Worm (Caenorhabditis elegans) whole organism, dauer: ENCODE results near the gene C39D10.5.

Experiments used
- unc-62 ChIP-seq: sonication (generic microtip); optimal IDR thresholded peaks from 2 replicates; lab custom pipeline; 2017; ENCODE audit warnings: missing biosample characterization, missing genetic modification reagents, missing genetic modification characterization

The C39D10.5 gene

DNA sequence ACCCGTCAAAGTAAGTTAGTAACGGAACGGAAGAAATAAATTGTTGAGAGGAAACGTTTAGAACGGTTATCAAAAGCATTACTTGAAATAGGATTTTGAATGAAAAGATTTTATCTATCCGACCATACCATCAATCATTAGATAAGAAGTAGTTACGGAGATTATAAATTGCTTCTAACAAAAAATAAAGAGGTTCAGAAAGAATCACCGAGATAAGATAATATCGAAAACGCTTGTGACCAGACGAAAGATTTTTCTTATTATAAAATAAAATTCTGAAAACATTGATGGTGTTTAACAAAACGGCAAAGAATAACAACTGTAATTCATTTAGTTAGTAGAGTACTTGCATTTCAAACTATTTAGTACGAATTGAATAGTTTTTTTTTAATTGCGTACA is 11.3 kb downstream of the C39D10.5 start, which contains the start of gene C39D10.8:
Gene C39D10.8 (minus strand): TSS at position 101 of the 400 bp plus-strand sequence.
- no peak for TF ChIP-seq unc-62 (GFP tag; lab: Kevin White, UChicago)

DNA sequence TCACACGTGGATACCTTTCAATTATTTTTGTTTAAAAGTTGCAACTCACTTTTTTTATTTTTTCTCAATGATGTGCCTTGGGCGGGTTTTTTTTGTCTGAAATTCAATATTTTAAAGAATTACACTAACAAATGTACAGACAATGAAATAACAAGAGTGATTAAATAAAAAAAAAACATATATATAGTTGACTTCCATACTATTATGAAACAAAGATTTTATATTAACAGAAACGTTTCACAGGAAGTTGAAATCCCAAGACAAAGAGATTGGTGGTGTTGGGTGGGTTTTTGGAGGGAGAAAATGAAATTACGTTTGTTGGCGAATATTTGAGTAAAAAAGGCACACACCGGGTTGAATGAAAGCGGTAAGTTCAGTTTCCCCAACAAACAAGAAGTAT is 16.3 kb downstream of the C39D10.5 start, which contains the start of gene cca-1:
Gene cca-1 (minus strand): TSS at position 101 of the 400 bp plus-strand sequence.
- no peak for TF ChIP-seq unc-62 (GFP tag; lab: Kevin White, UChicago)

DNA sequence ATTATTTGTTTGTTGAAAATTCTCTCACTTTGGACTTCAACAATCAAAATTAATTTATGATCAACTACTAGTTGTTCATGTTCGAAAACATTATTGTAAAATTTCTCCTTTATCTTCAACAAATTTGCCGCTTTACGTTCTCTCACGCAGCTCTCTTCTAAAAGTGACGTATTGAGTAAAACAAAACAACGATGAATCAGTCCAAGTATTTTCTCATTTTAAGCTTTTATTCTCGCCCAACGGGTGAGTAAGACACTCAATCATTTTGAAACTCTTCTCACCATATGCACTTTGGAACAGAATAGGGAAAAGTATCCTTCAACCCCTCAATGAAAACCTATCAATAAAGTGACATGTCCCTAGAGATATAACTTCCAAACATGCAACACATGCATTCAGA is 18.8 kb downstream of the C39D10.5 start:
- no peak for TF ChIP-seq unc-62 (GFP tag; lab: Kevin White, UChicago)

DNA sequence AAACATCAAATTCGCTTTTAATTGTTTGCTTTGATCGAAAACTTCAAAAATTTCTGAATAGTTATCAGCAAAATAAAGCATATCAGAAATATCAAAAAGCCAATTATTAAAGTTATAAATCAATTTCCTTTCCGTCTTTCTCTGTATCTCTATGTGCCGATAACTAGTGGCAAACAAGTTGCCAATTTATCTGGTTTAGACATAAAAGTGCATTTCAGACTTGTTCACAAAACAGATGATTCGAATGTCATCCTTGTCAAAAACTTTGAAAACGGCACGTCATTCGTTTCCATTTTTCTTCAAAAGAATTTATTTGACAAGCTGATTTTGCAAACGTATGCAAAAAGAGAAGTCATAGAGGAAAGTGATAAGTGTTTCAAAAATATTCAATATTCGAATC is 24.9 kb downstream of the C39D10.5 start:
- TF ChIP-seq unc-62 (GFP tag; lab: Kevin White, UChicago) = no peak

DNA sequence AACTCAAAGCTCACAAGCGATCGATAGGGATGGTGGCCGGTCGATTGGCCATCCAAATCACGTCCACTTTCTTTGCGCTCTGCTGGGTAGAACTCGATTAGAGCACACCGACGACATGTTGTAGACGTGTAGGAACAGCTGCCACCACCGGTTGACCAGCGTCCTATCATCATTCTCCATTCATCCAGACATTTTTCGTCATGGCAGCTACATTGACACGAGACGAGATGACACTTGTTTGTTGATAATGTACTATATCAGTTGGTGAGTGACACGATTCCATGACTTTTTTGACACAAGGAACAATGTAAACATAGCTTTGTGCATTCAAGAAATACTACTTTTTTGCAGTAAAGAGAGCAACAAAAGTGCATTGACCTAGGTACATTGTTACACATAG is 25.7 kb downstream of the C39D10.5 start:
- TF ChIP-seq unc-62 (GFP tag; lab: Kevin White, UChicago) = no peak

DNA sequence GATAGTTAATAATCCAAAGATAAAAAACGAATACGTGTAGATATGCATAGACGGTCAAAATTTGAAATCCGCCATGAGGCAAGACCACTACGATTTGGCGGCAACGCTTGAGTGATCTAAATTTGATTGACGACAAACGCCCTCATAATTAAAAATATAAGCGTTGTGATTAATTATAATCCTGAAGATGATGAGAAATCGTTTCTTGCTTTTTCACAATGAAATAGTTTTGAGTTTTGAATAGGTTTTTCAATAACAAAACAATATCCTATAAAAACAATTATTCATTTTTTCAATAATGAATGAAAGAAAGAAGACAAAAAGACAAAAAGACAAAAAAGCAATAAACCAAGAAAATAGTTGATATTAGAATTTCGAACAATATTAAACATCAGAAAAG is 44.8 kb downstream of the C39D10.5 start, which contains the start of gene C54D2.6:
Gene C54D2.6 (minus strand): TSS at position 101 of the 400 bp plus-strand sequence.
- no peak for TF ChIP-seq unc-62 (GFP tag; lab: Kevin White, UChicago)

DNA sequence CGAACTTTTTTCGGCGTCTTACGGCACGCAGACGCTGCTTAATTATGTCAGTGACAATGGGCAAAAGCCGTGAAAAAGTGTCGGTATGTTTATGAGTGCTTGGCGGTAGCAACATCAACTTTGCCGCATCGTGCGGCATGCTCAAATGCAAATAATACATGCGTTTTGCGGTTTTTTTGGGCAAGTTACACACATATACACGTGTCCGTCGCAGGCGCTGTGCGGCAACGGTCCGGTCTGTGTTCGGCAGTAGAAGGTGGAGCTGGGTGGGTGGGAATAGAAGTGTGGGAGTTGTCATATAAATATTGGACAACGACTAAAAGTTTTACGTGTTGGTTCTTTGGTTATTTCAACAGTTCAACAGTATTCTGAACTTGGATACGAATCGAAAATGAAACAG is 50.0 kb downstream of the C39D10.5 start, which contains the start of gene idpp-11:
Gene idpp-11 (plus strand): TSS at position 301 of the 400 bp plus-strand sequence.
- TF ChIP-seq unc-62 (GFP tag; lab: Kevin White, UChicago) = no peak

DNA sequence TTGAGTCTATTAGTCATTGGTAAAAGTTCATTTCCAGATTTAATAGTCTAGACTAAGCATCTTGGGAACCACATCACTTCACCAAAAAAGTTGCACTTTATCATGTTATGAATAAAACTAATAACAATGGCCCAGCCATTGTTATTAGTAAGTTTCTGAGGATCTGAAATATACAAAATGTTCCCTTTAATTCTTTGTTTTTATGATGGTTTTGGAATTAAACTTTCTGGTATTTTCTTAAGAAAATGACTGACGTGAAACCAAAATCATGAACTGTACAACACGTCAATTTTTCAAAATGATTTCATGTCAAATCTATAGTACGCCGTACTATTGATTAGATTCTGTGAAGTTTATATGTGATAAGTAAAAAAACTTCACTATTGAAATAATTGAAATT is 52.2 kb downstream of the C39D10.5 start:
- TF ChIP-seq unc-62 (GFP tag; lab: Kevin White, UChicago) = no peak
